Fruit fly (Drosophila melanogaster) Kc167 (cell line): Measurements from ENCODE around the gene CG1273.

Source experiments
- psq ChIP-seq: fragments of >200 bp; optimal IDR thresholded peaks from 2 replicates; lab custom pipeline; 2017; ENCODE audit warnings: missing external identifiers
- ttk ChIP-seq: sonication (Bioruptor generic); optimal IDR thresholded peaks from 2 replicates; lab custom pipeline; 2017; ENCODE audit warnings: missing external identifiers

- no peak for TF ChIP-seq psq (lab: Kevin White, UChicago)
- TF ChIP-seq ttk (lab: Kevin White, UChicago), result no peak
Measured at dm6 chr3L:4254301-4254834, 9.2 kb upstream of the CG1273 start, which contains the start of the genes ago and CG1265.
